Fruit fly (Drosophila melanogaster): ENCODE measurements around the gene CG34136.

The CG34136 gene

dm6 chr2L:21096448-21096994 is at the start of gene CG34136:
Gene CG34136 (plus strand): TSS chr2L:21096922.
- TF ChIP-seq CTCF (optimal IDR thresholded peaks at IDR 0.05) (no peak), CG8478 (optimal IDR thresholded peaks at IDR 0.05) (no peak)

dm6 chr2L:21051873-21052736 is 44.6 kb upstream of the CG34136 start, which contains the start of gene CG42238:
Gene CG42238 (minus strand): TSS chr2L:21052164.
- TF ChIP-seq CG8478 (optimal IDR thresholded peaks at IDR 0.05) (no peak), CTCF (optimal IDR thresholded peaks at IDR 0.05) (no peak)

dm6 chr2L:21052783-21053463 is 43.8 kb upstream of the CG34136 start, which contains the start of gene Itgbn:
Gene Itgbn (plus strand): TSS chr2L:21053033.
- TF ChIP-seq CTCF (optimal IDR thresholded peaks at IDR 0.05) (no peak), CG8478 (optimal IDR thresholded peaks at IDR 0.05) (no peak)

dm6 chr2L:21053623-21054022 is 43.1 kb upstream of the CG34136 start:
- TF ChIP-seq CG8478 (optimal IDR thresholded peaks at IDR 0.05) (no peak), CTCF (optimal IDR thresholded peaks at IDR 0.05) (no peak)

- TF ChIP-seq CTCF (optimal IDR thresholded peaks at IDR 0.05) (no peak), CG8478 (optimal IDR thresholded peaks at IDR 0.05) (no peak)
Observed at dm6 chr2L:21061591-21061990, 35.1 kb upstream of the CG34136 start.

- TF ChIP-seq CTCF (optimal IDR thresholded peaks at IDR 0.05) (no peak), CG8478 (optimal IDR thresholded peaks at IDR 0.05) (no peak)
Observed at dm6 chr2L:21062611-21063010, 34.1 kb upstream of the CG34136 start.

DNA sequence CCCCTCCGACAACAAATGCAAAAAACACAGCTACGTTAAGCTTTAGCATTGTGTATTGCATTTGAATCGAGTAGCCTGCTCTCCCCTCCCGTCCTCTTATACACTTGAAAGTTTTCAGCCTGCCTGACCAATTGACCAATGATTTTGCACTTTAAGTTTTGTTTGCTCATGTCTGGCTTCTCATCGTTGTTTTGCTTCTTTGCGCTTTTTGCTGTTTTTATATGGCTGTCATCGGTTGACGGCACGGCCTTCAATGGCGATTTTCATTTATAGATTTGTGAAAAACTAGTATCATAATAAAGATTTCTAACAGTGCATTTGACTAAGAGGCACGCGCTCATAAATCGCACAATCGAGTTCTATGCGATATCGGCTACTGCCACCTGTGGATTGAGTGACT is 30.8 kb upstream of the CG34136 start:
- TF ChIP-seq CTCF (optimal IDR thresholded peaks at IDR 0.05) (no peak), CG8478 (optimal IDR thresholded peaks at IDR 0.05) (no peak)

DNA sequence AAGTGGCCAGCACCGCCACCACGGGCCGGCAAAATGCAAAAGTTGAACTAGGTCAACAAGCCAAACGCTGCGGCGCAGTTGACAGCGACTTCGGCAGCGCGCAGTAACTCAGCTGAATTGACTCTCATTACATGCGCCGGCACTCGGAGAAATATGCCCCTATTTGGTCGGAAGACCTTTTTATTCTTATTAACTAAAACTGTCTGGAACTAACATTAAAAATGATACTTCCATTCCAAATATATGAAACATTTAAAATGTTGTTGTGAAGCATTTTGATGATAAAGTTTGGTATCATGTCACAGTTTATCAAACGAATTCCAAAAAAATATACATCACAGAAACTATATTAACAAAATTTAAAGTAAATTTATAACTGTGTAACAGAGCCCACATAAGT is 29.6 kb upstream of the CG34136 start:
- TF ChIP-seq CTCF (optimal IDR thresholded peaks at IDR 0.05) (no peak), CG8478 (optimal IDR thresholded peaks at IDR 0.05) (no peak)

DNA sequence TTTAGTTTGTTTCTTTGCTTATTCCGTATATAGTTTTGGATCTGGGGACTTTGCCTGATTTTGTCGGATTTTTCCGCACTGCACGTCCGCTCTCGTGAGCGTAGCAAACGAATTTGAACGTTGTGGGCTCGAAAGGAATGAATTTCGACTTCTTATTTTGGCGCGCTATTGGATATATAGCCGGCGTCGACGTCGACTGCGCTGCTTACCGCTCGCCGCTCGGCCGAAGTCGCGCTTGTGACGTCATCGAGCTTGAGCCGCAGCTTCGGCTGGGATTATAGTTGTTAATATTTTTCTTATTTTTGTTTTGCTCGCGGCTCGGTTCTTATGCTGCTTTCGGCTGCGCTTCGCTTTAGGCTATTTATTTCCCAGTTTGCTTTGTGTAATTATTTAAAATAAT is 26.9 kb upstream of the CG34136 start:
- TF ChIP-seq CG8478 (optimal IDR thresholded peaks at IDR 0.05) (no peak), CTCF (optimal IDR thresholded peaks at IDR 0.05) (no peak)

DNA sequence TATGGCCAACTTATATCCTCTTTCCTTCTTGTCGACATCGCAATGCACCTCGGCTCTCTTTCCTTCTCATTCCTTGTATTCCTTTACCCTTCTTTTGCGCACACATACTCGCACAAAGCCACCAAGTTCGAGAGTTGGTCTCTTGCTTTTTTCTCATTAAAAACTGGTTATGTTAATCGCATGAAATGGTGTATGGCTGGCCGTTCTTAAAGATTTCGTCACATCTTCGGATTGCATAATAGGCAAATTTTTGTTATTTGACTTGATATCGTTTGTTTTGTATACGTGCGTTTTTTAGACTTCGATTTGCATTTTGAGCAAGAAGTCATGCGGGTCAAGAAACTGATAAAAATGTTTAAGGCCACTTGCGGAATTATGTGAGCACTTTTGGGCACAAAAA is 25.9 kb upstream of the CG34136 start:
- TF ChIP-seq CG8478 (optimal IDR thresholded peaks at IDR 0.05) (no peak), CTCF (optimal IDR thresholded peaks at IDR 0.05) (no peak)

dm6 chr2L:21071435-21071834 is 25.3 kb upstream of the CG34136 start, which contains the start of gene CG9265:
Gene CG9265 (minus strand): TSS chr2L:21071502.
- TF ChIP-seq CG8478 (optimal IDR thresholded peaks at IDR 0.05), result no peak
- TF ChIP-seq CTCF (optimal IDR thresholded peaks at IDR 0.05), result no peak

DNA sequence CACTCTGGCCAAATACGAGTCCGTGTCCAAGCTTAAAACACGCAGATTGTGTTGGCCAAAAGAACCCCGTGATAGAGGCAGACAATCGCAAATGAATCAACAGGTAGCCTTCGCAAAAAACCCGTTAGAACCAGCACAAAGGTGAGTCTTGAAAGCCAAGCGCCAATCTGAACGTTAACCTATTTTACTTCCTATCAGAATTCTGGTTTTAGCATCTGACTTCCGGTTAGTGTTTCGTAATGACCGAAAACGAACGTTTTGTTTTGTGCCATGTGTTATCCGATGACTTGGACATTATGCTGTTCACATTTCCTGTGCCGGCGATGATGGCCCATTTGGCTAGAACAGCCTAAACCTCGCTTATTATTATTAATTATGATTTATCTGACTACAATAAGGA is 24.3 kb upstream of the CG34136 start:
- TF ChIP-seq CTCF (optimal IDR thresholded peaks at IDR 0.05) (no peak), CG8478 (optimal IDR thresholded peaks at IDR 0.05) (no peak)

DNA sequence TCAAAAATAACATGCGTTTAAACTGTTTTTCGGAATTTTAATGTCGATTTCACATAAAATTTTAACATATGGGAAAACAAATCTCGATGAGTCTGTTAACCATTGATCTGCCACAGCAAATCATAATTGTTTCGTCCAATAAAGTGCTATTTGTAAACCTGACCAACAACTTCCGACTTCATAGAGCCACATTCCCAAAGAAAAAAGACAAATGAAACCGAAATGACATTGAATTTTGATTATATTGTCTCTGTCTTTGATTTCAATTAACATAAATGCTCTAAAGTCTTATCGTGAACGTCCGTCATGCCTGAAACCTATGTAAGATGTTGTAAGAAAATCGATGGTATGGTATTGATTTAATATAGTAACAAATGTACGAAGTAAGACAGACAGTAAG is 23.4 kb upstream of the CG34136 start:
- TF ChIP-seq CTCF (optimal IDR thresholded peaks at IDR 0.05) (no peak), CG8478 (optimal IDR thresholded peaks at IDR 0.05) (no peak)

DNA sequence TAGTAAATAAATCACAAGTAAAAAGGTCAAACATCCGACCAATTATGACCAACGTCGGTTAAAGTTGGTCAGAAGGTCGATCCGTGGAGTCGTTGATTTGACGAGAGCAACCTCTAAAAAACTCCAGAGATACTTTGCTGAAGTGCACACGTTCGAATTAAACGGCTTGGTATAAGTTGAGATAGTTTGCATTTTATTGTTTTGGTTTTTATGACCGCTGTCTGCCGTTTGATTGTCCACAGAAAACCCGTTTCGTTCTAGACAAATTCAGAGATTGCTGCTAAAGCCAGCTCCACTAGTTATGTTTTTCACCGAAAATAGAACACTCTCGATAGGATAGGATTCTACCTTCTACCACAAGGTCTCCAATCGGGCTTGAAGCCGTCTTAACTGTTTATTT is 22.9 kb upstream of the CG34136 start:
- TF ChIP-seq CG8478 (optimal IDR thresholded peaks at IDR 0.05) (no peak), CTCF (optimal IDR thresholded peaks at IDR 0.05) (no peak)

DNA sequence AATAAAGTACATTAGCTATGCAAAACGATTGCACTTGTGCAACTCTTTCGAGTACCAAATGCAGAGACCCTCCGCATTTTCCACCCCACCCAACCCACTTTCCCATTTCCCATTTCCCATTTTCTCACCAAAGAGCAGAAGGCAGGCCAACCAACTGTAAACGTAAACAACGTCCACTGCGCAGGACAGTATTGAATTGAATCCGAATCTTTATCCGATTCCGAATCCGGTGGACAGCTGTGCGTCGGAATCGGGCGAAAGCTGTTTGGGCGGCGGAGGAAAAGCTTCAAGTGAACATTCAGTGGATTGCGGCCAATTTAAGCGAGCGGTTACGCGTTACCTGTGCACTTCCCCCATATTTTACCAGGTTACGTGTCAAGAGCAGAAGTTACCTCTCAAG is 21.6 kb upstream of the CG34136 start, which contains the start of gene tadr:
tadr (plus strand) TSS at position 301 of the 400 bp plus-strand sequence.
- no peak for TF ChIP-seq CTCF (optimal IDR thresholded peaks at IDR 0.05)
- no peak for TF ChIP-seq CG8478 (optimal IDR thresholded peaks at IDR 0.05)

DNA sequence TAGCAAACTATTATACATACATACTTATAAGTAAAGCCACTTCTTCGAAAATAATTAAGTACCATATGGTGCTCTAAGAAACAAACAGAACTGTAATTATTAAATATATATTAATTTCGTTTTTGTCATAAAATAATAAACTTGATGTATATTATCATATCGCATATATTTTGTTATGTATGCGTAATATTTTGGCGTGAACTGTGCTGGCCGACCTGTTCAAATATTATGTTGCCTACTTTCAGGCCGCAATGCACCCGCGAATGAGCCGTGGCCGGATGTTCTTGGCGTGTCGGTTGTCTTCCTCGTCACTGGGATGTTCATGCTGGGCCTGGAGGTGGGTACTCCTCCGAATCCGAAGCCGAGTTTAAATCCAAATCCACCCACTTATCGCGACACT is 18.9 kb upstream of the CG34136 start:
- TF ChIP-seq CTCF (optimal IDR thresholded peaks at IDR 0.05) (no peak), CG8478 (optimal IDR thresholded peaks at IDR 0.05) (no peak)
